ENCODE assay signal across 1 fruit fly cellular context in genomic region chr3R:5998235-5998666, dm6.
TF ChIP-seq lines count a peak whose summit lies in the region.

No protein-coding gene starts in this region.

TF ChIP-seq in whole organism, embryonic, 481 proteins besides CTCF, POLR2A, EP300 and RAD21 (continued from another document):
- TF ChIP-seq CG17361 (GFP tag; IDR thresholded peaks at IDR 0.05; lab: Robert Waterston, UW) (peak; percentile 61; the same call in 2 of the 3 replicates), phol (tag; optimal IDR thresholded peaks at IDR 0.05; lab: Kevin White, UChicago) (peak; percentile 67), CG8388 (GFP tag; optimal IDR thresholded peaks at IDR 0.05; lab: Kevin White, UChicago) (peak; percentile 36), CG13624 (GFP tag; optimal IDR thresholded peaks at IDR 0.05; lab: Kevin White, UChicago) (peak; percentile 36), CG17385 (GFP tag; optimal IDR thresholded peaks at IDR 0.05; lab: Kevin White, UChicago) (peak; percentile 37), cato (GFP tag; optimal IDR thresholded peaks at IDR 0.05; lab: Kevin White, UChicago; ENCODE audit: borderline replicate concordance) (no peak), Elba2 (GFP tag; optimal IDR thresholded peaks at IDR 0.05; lab: Kevin White, UChicago) (no peak), CG34376 (GFP tag; optimal IDR thresholded peaks at IDR 0.05; lab: Kevin White, UChicago) (no peak), ATbp (GFP tag; optimal IDR thresholded peaks at IDR 0.05; lab: Kevin White, UChicago) (peak; percentile 19), Sin3A (optimal IDR thresholded peaks at IDR 0.05; lab: Kevin White, UChicago) (no peak), Mad (GFP tag; optimal IDR thresholded peaks at IDR 0.05; lab: Kevin White, UChicago) (peak; percentile 38), Atf6 (GFP tag; IDR thresholded peaks at IDR 0.05; lab: Robert Waterston, UW) (no peak; the same call in 1 of the 2 replicates), Hr78 (GFP tag; optimal IDR thresholded peaks at IDR 0.05; lab: Kevin White, UChicago) (no peak), repo (GFP tag; optimal IDR thresholded peaks at IDR 0.05; lab: Kevin White, UChicago) (peak; percentile 4), CG2889 (GFP tag; IDR thresholded peaks at IDR 0.05; lab: Robert Waterston, UW) (no peak), ems (GFP tag; optimal IDR thresholded peaks at IDR 0.05; lab: Kevin White, UChicago) (peak; percentile 27), slbo (GFP tag; IDR thresholded peaks at IDR 0.05; lab: Robert Waterston, UW) (peak; percentile 65), PHDP (tag; optimal IDR thresholded peaks at IDR 0.05; lab: Kevin White, UChicago) (peak; percentile 62), ftz-f1 (GFP tag; optimal IDR thresholded peaks at IDR 0.05; lab: Kevin White, UChicago) (no peak), CG2875 (GFP tag; optimal IDR thresholded peaks at IDR 0.05; lab: Kevin White, UChicago) (peak; percentile 11), Meics (GFP tag; optimal IDR thresholded peaks at IDR 0.05; lab: Kevin White, UChicago) (peak; percentile 65), CG14014 (GFP tag; IDR thresholded peaks at IDR 0.05; lab: Robert Waterston, UW) (peak; percentile 17; the same call in 1 of the 2 replicates), Xbp1 (GFP tag; optimal IDR thresholded peaks at IDR 0.05; lab: Kevin White, UChicago) (peak; percentile 29), CG4328 (GFP tag; optimal IDR thresholded peaks at IDR 0.05; lab: Kevin White, UChicago) (peak; percentile 27), dmrt99B (tag; optimal IDR thresholded peaks at IDR 0.05; lab: Kevin White, UChicago) (peak; percentile 75), scrt (GFP tag; optimal IDR thresholded peaks at IDR 0.05; lab: Kevin White, UChicago) (no peak), stc (GFP tag; IDR thresholded peaks at IDR 0.05; lab: Robert Waterston, UW) (0 out of 2 replicates have a peak, but pooled peaks have one; percentile 36), Dek (tag; optimal IDR thresholded peaks at IDR 0.05; lab: Kevin White, UChicago) (no peak), CG4424 (GFP tag; optimal IDR thresholded peaks at IDR 0.05; lab: Kevin White, UChicago) (peak; percentile 41), CG11723 (GFP tag; optimal IDR thresholded peaks at IDR 0.05; lab: Kevin White, UChicago) (peak; percentile 40), sd (tag; optimal IDR thresholded peaks at IDR 0.05; lab: Kevin White, UChicago) (peak; percentile 44), CG30431 (GFP tag; optimal IDR thresholded peaks at IDR 0.05; lab: Kevin White, UChicago) (peak; percentile 9), CG34224 (GFP tag; IDR thresholded peaks at IDR 0.05; lab: Robert Waterston, UW; ENCODE audit: partially characterized antibody) (no peak), Atf-2 (GFP tag; optimal IDR thresholded peaks at IDR 0.05; lab: Kevin White, UChicago) (peak; percentile 30), CG12236 (GFP tag; optimal IDR thresholded peaks at IDR 0.05; lab: Kevin White, UChicago) (peak; percentile 46), CoRest (tag; optimal IDR thresholded peaks at IDR 0.05; lab: Kevin White, UChicago) (peak; percentile 63), Eip74EF (GFP tag; optimal IDR thresholded peaks at IDR 0.05; lab: Kevin White, UChicago) (peak in 1 of 2 experiments; percentile 55), bab2 (GFP tag; optimal IDR thresholded peaks at IDR 0.05; lab: Kevin White, UChicago) (peak; percentile 31), CG16813 (GFP tag; IDR thresholded peaks at IDR 0.05; lab: Robert Waterston, UW; ENCODE audit: partially characterized antibody) (no peak), gsb (GFP tag; IDR thresholded peaks at IDR 0.05; lab: Robert Waterston, UW) (no peak), CG32767 (GFP tag; IDR thresholded peaks at IDR 0.05; lab: Robert Waterston, UW) (0 out of 2 replicates have a peak, but pooled peaks have one; percentile 43), CG15011 (GFP tag; optimal IDR thresholded peaks at IDR 0.05; lab: Kevin White, UChicago) (peak; percentile 23), CG17359 (tag; optimal IDR thresholded peaks at IDR 0.05; lab: Kevin White, UChicago) (peak; percentile 49), E2f1 (GFP tag; IDR thresholded peaks at IDR 0.05; lab: Robert Waterston, UW) (0 out of 2 replicates have a peak, but pooled peaks have one; percentile 18)
TF ChIP-seq in whole organism, embryonic: peak in this region for 174.
